Fruit fly (Drosophila melanogaster) whole organism, prepupa: ENCODE data around the gene Shmt.
A peak's percentile ranks its signal among the peaks of the same experiment; 100 is the strongest.

ENCODE experiments used
- Blimp-1 ChIP-seq: fragments of 200-800 bp; sonication (Bioruptor generic); optimal IDR thresholded peaks from 3 replicates; lab custom pipeline; 2017; ENCODE audit warnings: missing biosample characterization, missing genetic modification characterization, mild to moderate bottlenecking, moderate library complexity, missing genetic modification reagents
- CG10669 ChIP-seq: fragments of 200-800 bp; sonication (Bioruptor generic); optimal IDR thresholded peaks from 3 replicates; lab custom pipeline; 2018; ENCODE audit warnings: missing biosample characterization, mild to moderate bottlenecking, missing genetic modification characterization, moderate library complexity
- CG11294 ChIP-seq: fragments of 200-800 bp; sonication (Bioruptor generic); IDR thresholded peaks from 2 replicates; pipeline ENCODE4 v1.3.6; 2022; ENCODE audit warnings: missing biosample characterization, missing genetic modification characterization
- CG1621 ChIP-seq: fragments of 200-800 bp; sonication (Bioruptor generic); optimal IDR thresholded peaks from 3 replicates; lab custom pipeline; 2018; ENCODE audit warnings: missing biosample characterization, mild to moderate bottlenecking, missing genetic modification characterization
- CG16779 ChIP-seq: fragments of 200-800 bp; sonication (Bioruptor generic); optimal IDR thresholded peaks from 3 replicates; lab custom pipeline; 2017; ENCODE audit warnings: missing biosample characterization, mild to moderate bottlenecking, missing genetic modification characterization
- CG31627 ChIP-seq: fragments of 200-800 bp; sonication (Bioruptor generic); optimal IDR thresholded peaks from 3 replicates; lab custom pipeline; 2016; ENCODE audit warnings: missing biosample characterization, missing genetic modification characterization
- CG32006 ChIP-seq: fragments of 200-800 bp; sonication (Bioruptor generic); optimal IDR thresholded peaks from 3 replicates; lab custom pipeline; 2017; ENCODE audit warnings: missing biosample characterization, mild to moderate bottlenecking, missing genetic modification characterization
- CG34406 ChIP-seq: fragments of 200-800 bp; sonication (Bioruptor generic); optimal IDR thresholded peaks from 3 replicates; lab custom pipeline; 2016; ENCODE audit warnings: missing biosample characterization, missing genetic modification characterization
- CG3919 ChIP-seq: fragments of 200-800 bp; sonication (Bioruptor generic); optimal IDR thresholded peaks from 3 replicates; lab custom pipeline; 2016; ENCODE audit warnings: missing biosample characterization, missing genetic modification characterization
- CG4318 ChIP-seq: fragments of 200-800 bp; sonication (Bioruptor generic); optimal IDR thresholded peaks from 3 replicates; lab custom pipeline; 2017; ENCODE audit warnings: missing biosample characterization, mild to moderate bottlenecking, missing genetic modification characterization
- CG6163 ChIP-seq: fragments of 200-800 bp; sonication (Bioruptor generic); IDR thresholded peaks from 3 replicates; pipeline ENCODE4 v1.3.6; 2022; ENCODE audit warnings: missing biosample characterization, missing genetic modification characterization
- CG6276 ChIP-seq: fragments of 200-800 bp; sonication (Bioruptor generic); optimal IDR thresholded peaks from 2 replicates; lab custom pipeline; 2017; ENCODE audit warnings: missing biosample characterization, mild to moderate bottlenecking, missing genetic modification characterization
- CG6808 ChIP-seq: fragments of 200-800 bp; sonication (Bioruptor generic); optimal IDR thresholded peaks from 3 replicates; lab custom pipeline; 2017; ENCODE audit warnings: missing biosample characterization, missing genetic modification characterization, mild to moderate bottlenecking, moderate library complexity, missing genetic modification reagents
- CG7368 ChIP-seq: fragments of 200-800 bp; sonication (Bioruptor generic); optimal IDR thresholded peaks from 3 replicates; lab custom pipeline; 2016; ENCODE audit warnings: missing biosample characterization, missing genetic modification characterization
- CG8119 ChIP-seq: fragments of 200-800 bp; sonication (Bioruptor generic); IDR thresholded peaks from 3 replicates; pipeline ENCODE4 v1.3.6; 2022; ENCODE audit warnings: missing biosample characterization, missing genetic modification characterization
- CG8319 ChIP-seq: fragments of 200-800 bp; sonication (Bioruptor generic); optimal IDR thresholded peaks from 3 replicates; lab custom pipeline; 2016; ENCODE audit warnings: missing biosample characterization, missing genetic modification characterization
- CG8632 ChIP-seq: fragments of 200-800 bp; sonication (Bioruptor generic); optimal IDR thresholded peaks from 3 replicates; lab custom pipeline; 2016; ENCODE audit warnings: missing biosample characterization, missing genetic modification characterization
- CG9139 ChIP-seq: fragments of 200-800 bp; sonication (Bioruptor generic); optimal IDR thresholded peaks from 3 replicates; lab custom pipeline; 2017; ENCODE audit warnings: missing biosample characterization, mild to moderate bottlenecking, missing genetic modification characterization
- Eip78C ChIP-seq: fragments of 200-800 bp; sonication (Bioruptor generic); peaks from one replicate; lab custom pipeline; 2016; ENCODE audit warnings: missing biosample characterization, missing genetic modification characterization
- Eip93F ChIP-seq: fragments of 200-800 bp; sonication (Bioruptor generic); optimal IDR thresholded peaks from 2 replicates; lab custom pipeline; 2016; ENCODE audit warnings: missing biosample characterization, mild to moderate bottlenecking, missing genetic modification characterization
- Ets21C ChIP-seq: fragments of 200-800 bp; sonication (Bioruptor generic); optimal IDR thresholded peaks from 3 replicates; lab custom pipeline; 2016; ENCODE audit warnings: missing biosample characterization, missing genetic modification characterization
- Ets96B ChIP-seq: fragments of 200-800 bp; optimal IDR thresholded peaks from 2 replicates; lab custom pipeline; 2019; ENCODE audit warnings: missing biosample characterization, mild to moderate bottlenecking, missing genetic modification characterization, moderate library complexity
- Gug ChIP-seq: fragments of 200-800 bp; sonication (Bioruptor generic); IDR thresholded peaks from 2 replicates; pipeline ENCODE4 v1.3.6; 2022; ENCODE audit warnings: missing biosample characterization, missing genetic modification characterization
- Hr38 ChIP-seq: sonication (Bioruptor generic); optimal IDR thresholded peaks from 2 replicates; lab custom pipeline; 2016; ENCODE audit warnings: missing biosample characterization, missing genetic modification characterization
- Hr39 ChIP-seq: fragments of 200-800 bp; sonication (Bioruptor generic); optimal IDR thresholded peaks from 2 replicates; lab custom pipeline; 2016; ENCODE audit warnings: missing biosample characterization, missing genetic modification characterization
- Lpt ChIP-seq: fragments of 200-800 bp; sonication (Bioruptor generic); optimal IDR thresholded peaks from 3 replicates; lab custom pipeline; 2016; ENCODE audit warnings: missing biosample characterization, missing genetic modification characterization
- Met ChIP-seq: fragments of 200-800 bp; sonication (Bioruptor generic); optimal IDR thresholded peaks from 3 replicates; lab custom pipeline; 2016; ENCODE audit warnings: missing biosample characterization, missing genetic modification characterization
- OdsH ChIP-seq: fragments of 200-800 bp; sonication (Bioruptor generic); optimal IDR thresholded peaks from 3 replicates; lab custom pipeline; 2016; ENCODE audit warnings: missing biosample characterization, missing genetic modification characterization
- Sox14 ChIP-seq: fragments of 200-800 bp; sonication (Bioruptor generic); optimal IDR thresholded peaks from 3 replicates; lab custom pipeline; 2016; ENCODE audit warnings: missing biosample characterization, missing genetic modification characterization
- Sox15 ChIP-seq: fragments of 200-800 bp; sonication (Bioruptor generic); optimal IDR thresholded peaks from 3 replicates; lab custom pipeline; 2016; ENCODE audit warnings: missing biosample characterization, missing genetic modification characterization
- achi ChIP-seq: fragments of 200-800 bp; sonication (Bioruptor generic); optimal IDR thresholded peaks from 3 replicates; lab custom pipeline; 2016; ENCODE audit warnings: missing biosample characterization, missing genetic modification characterization
- acj6 ChIP-seq: fragments of 200-800 bp; sonication (Bioruptor generic); optimal IDR thresholded peaks from 3 replicates; lab custom pipeline; 2016; ENCODE audit warnings: missing biosample characterization, missing genetic modification characterization
- cyc ChIP-seq: fragments of 200-800 bp; sonication (Bioruptor generic); optimal IDR thresholded peaks from 3 replicates; lab custom pipeline; 2016; ENCODE audit warnings: missing biosample characterization, missing genetic modification characterization
- dac ChIP-seq: fragments of 200-800 bp; sonication (Bioruptor generic); optimal IDR thresholded peaks from 2 replicates; lab custom pipeline; 2017; ENCODE audit warnings: missing biosample characterization, mild to moderate bottlenecking, missing genetic modification characterization
- eg ChIP-seq: fragments of 200-800 bp; sonication (Bioruptor generic); IDR thresholded peaks from 3 replicates; pipeline ENCODE4 v1.3.6; 2022; ENCODE audit warnings: missing biosample characterization, missing genetic modification characterization
- esn ChIP-seq: fragments of 200-800 bp; sonication (Bioruptor generic); optimal IDR thresholded peaks from 2 replicates; lab custom pipeline; 2016; ENCODE audit warnings: missing biosample characterization, mild to moderate bottlenecking, missing genetic modification characterization, moderate library complexity
- fd59A ChIP-seq: fragments of 200-800 bp; sonication (Bioruptor generic); optimal IDR thresholded peaks from 2 replicates; lab custom pipeline; 2017; ENCODE audit warnings: missing biosample characterization, mild to moderate bottlenecking, missing genetic modification characterization, missing genetic modification reagents
- fd85E ChIP-seq: fragments of 200-800 bp; sonication (Bioruptor generic); optimal IDR thresholded peaks from 3 replicates; lab custom pipeline; 2016; ENCODE audit warnings: missing biosample characterization, missing genetic modification characterization
- lz ChIP-seq: fragments of 200-800 bp; sonication (Bioruptor generic); optimal IDR thresholded peaks from 3 replicates; lab custom pipeline; 2016; ENCODE audit warnings: missing biosample characterization, missing genetic modification characterization
- net ChIP-seq: fragments of 200-800 bp; sonication (Bioruptor generic); optimal IDR thresholded peaks from 3 replicates; lab custom pipeline; 2016; ENCODE audit warnings: missing biosample characterization, missing genetic modification characterization
- salr ChIP-seq, 2 experiments: fragments of 200-800 bp; sonication (Bioruptor generic); optimal IDR thresholded peaks; 3 replicates each; lab custom pipeline; 2016 to 2018; ENCODE audit warnings: missing biosample characterization in 2 of 2, missing genetic modification characterization in 2 of 2, mild to moderate bottlenecking in 1 of 2
- spab ChIP-seq: fragments of 200-800 bp; sonication (Bioruptor generic); optimal IDR thresholded peaks from 2 replicates; lab custom pipeline; 2017; ENCODE audit warnings: missing biosample characterization, mild to moderate bottlenecking, missing genetic modification characterization, missing genetic modification reagents
- ss ChIP-seq, 2 experiments: fragments of 200-800 bp; sonication (Bioruptor generic); optimal IDR thresholded peaks; 2 replicates in 1 of 2; 3 replicates in 1 of 2; lab custom pipeline; 2017 to 2018; ENCODE audit warnings: mild to moderate bottlenecking in 2 of 2, missing biosample characterization in 2 of 2, missing genetic modification characterization in 2 of 2, moderate library complexity in 1 of 2
- topi ChIP-seq: fragments of 200-800 bp; sonication (Bioruptor generic); optimal IDR thresholded peaks from 3 replicates; lab custom pipeline; 2016; ENCODE audit warnings: missing biosample characterization, missing genetic modification characterization

Shmt gene

dm6 chrX:5896809-5897700, 19.5 kb downstream of the Shmt start (continued):
- no peak for TF ChIP-seq CG8319 (GFP tag; lab: Kevin White, UChicago)
- TF ChIP-seq CG3919, result peak; percentile 53
- TF ChIP-seq Eip93F (GFP tag; lab: Kevin White, UChicago), result no peak
- TF ChIP-seq Sox14 (GFP tag; lab: Kevin White, UChicago), result peak; percentile 63
- peak; percentile 26 for TF ChIP-seq CG7368 (GFP tag; lab: Kevin White, UChicago)
- TF ChIP-seq eg, result peak; percentile 83
- TF ChIP-seq acj6 (GFP tag; lab: Kevin White, UChicago), result peak; percentile 68
- TF ChIP-seq Blimp-1, result no peak
- peak; percentile 64 for TF ChIP-seq topi (GFP tag; lab: Kevin White, UChicago)
- TF ChIP-seq Gug (GFP tag; lab: Robert Waterston, UW), result peak; percentile 31; the same call in 1 of the 2 replicates

- TF ChIP-seq CG34406 (peak; percentile 97), CG7368 (GFP tag; lab: Kevin White, UChicago) (peak; percentile 99), Sox15 (GFP tag; lab: Kevin White, UChicago) (peak; percentile 98), topi (GFP tag; lab: Kevin White, UChicago) (peak; percentile 97), net (GFP tag; lab: Kevin White, UChicago) (peak; percentile 99), CG1621 (tag; lab: Kevin White, UChicago) (peak; percentile 99), CG11294 (peak; percentile 97), achi (GFP tag; lab: Kevin White, UChicago) (peak; percentile 98), Lpt (GFP tag; lab: Kevin White, UChicago) (peak; percentile 99), Ets96B (peak; percentile 99), CG6276 (peak; percentile 98), fd59A (peak; percentile 99), dac (GFP tag; lab: Kevin White, UChicago) (peak; percentile 98), eg (peak; percentile 99), CG8632 (GFP tag; lab: Kevin White, UChicago) (peak; percentile 98), CG9139 (GFP tag; lab: Kevin White, UChicago) (peak; percentile 99), Blimp-1 (peak; percentile 83), CG6163 (GFP tag; lab: Robert Waterston, UW) (peak; percentile 99), Met (GFP tag; lab: Kevin White, UChicago) (peak; percentile 95), Gug (GFP tag; lab: Robert Waterston, UW) (peak; percentile 98), spab (peak; percentile 99), CG4318 (peak; percentile 98), CG31627 (GFP tag; lab: Kevin White, UChicago) (peak; percentile 96), CG8319 (GFP tag; lab: Kevin White, UChicago) (peak; percentile 98), ss (GFP tag; optimal IDR thresholded peaks at IDR 0.05; lab: Kevin White, UChicago) (peak; percentile 99 to 100), CG6808 (GFP tag; lab: Kevin White, UChicago) (peak; percentile 99), Hr39 (GFP tag; lab: Kevin White, UChicago) (peak; percentile 97), OdsH (GFP tag; lab: Kevin White, UChicago) (peak; percentile 99), CG16779 (tag; lab: Kevin White, UChicago) (peak; percentile 98), acj6 (GFP tag; lab: Kevin White, UChicago) (peak; percentile 99), Sox14 (GFP tag; lab: Kevin White, UChicago) (peak; percentile 99), fd85E (GFP tag; lab: Kevin White, UChicago) (peak; percentile 96), cyc (GFP tag; lab: Kevin White, UChicago) (peak; percentile 98), Eip78C (GFP tag; lab: Kevin White, UChicago) (peak; percentile 100), CG10669 (peak; percentile 99), CG8119 (GFP tag; lab: Robert Waterston, UW) (peak; percentile 99), CG32006 (GFP tag; lab: Kevin White, UChicago) (peak; percentile 99), esn (GFP tag; lab: Kevin White, UChicago) (peak; percentile 96), Eip93F (GFP tag; lab: Kevin White, UChicago) (peak; percentile 63), Ets21C (peak; percentile 93), Hr38 (GFP tag; lab: Kevin White, UChicago) (peak; percentile 95), lz (GFP tag; lab: Kevin White, UChicago) (peak; percentile 97), salr (GFP tag; optimal IDR thresholded peaks at IDR 0.05; lab: Kevin White, UChicago) (peak; percentile 98 to 99)
Measured at dm6 chrX:5895821-5896550, 20.6 kb downstream of the Shmt start.
